Worm (Caenorhabditis elegans) whole organism, young adult: ENCODE data around the gene bath-39.

Experiments used
- B0019.2 ChIP-seq: fragments of 200-800 bp; sonication (Bioruptor generic); conservative IDR thresholded peaks from 2 replicates; pipeline ENCODE4 v1.3.6; 2022; ENCODE audit warnings: missing genetic modification reagents, missing genetic modification characterization, missing compliant biosample characterization
- B0035.1 ChIP-seq: sonication (generic microtip); optimal IDR thresholded peaks from 2 replicates; lab custom pipeline; 2016; ENCODE audit warnings: missing genetic modification characterization, mild to moderate bottlenecking, missing compliant biosample characterization, missing genotype, missing genetic modification reagents
- B0336.3 ChIP-seq: fragments of 200-800 bp; sonication (Bioruptor generic); IDR thresholded peaks from 2 replicates; pipeline ENCODE4 v1.3.6; 2022; ENCODE audit warnings: missing genetic modification characterization, missing compliant biosample characterization
- C06A6.2 ChIP-seq: fragments of 200-800 bp; sonication (Bioruptor generic); conservative IDR thresholded peaks from 2 replicates; pipeline ENCODE4 v1.3.6; 2022; ENCODE audit warnings: missing genetic modification characterization, missing compliant biosample characterization
- C17E4.6 ChIP-seq: fragments of 200-800 bp; sonication (Bioruptor generic); IDR thresholded peaks from 2 replicates; pipeline ENCODE4 v1.3.6; 2022; ENCODE audit warnings: missing genetic modification reagents, missing genetic modification characterization, missing compliant biosample characterization
- D2030.7 ChIP-seq: fragments of 200-800 bp; sonication (Bioruptor generic); IDR thresholded peaks from 2 replicates; pipeline ENCODE4 v1.3.6; 2022; ENCODE audit warnings: missing genetic modification reagents, missing genetic modification characterization, missing compliant biosample characterization
- F22D6.2 ChIP-seq: sonication (generic microtip); optimal IDR thresholded peaks from 2 replicates; lab custom pipeline; 2016; ENCODE audit warnings: mild to moderate bottlenecking, missing genetic modification characterization, missing compliant biosample characterization
- F37B4.10 ChIP-seq: fragments of 200-800 bp; sonication (Bioruptor generic); IDR thresholded peaks from 2 replicates; pipeline ENCODE4 v1.3.6; 2022; ENCODE audit warnings: missing genetic modification characterization, missing compliant biosample characterization
- F39B2.1 ChIP-seq: fragments of 200-800 bp; sonication (Bioruptor generic); IDR thresholded peaks from 2 replicates; pipeline ENCODE4 v1.3.6; 2022; ENCODE audit warnings: missing genetic modification reagents, missing genetic modification characterization, missing compliant biosample characterization
- F57A8.1 ChIP-seq: fragments of 200-800 bp; sonication (Bioruptor generic); optimal IDR thresholded peaks from 2 replicates; lab custom pipeline; 2018; ENCODE audit warnings: mild to moderate bottlenecking, missing genetic modification characterization, moderate library complexity, missing compliant biosample characterization
- K11D2.4 ChIP-seq: fragments of 200-800 bp; sonication (Bioruptor generic); IDR thresholded peaks from 2 replicates; pipeline ENCODE4 v1.3.6; 2022; ENCODE audit warnings: missing genetic modification reagents, missing genetic modification characterization, missing compliant biosample characterization
- akir-1 ChIP-seq: fragments of 200-800 bp; sonication (Bioruptor generic); optimal IDR thresholded peaks from 2 replicates; lab custom pipeline; 2018; ENCODE audit warnings: mild to moderate bottlenecking, missing genetic modification characterization, moderate library complexity, missing compliant biosample characterization
- atf-7 ChIP-seq: sonication (generic microtip); optimal IDR thresholded peaks from 2 replicates; lab custom pipeline; 2017; ENCODE audit warnings: mild to moderate bottlenecking, missing genetic modification characterization, missing compliant biosample characterization
- athp-1 ChIP-seq: sonication (generic microtip); optimal IDR thresholded peaks from 2 replicates; lab custom pipeline; 2017; ENCODE audit warnings: mild to moderate bottlenecking, missing genetic modification characterization, missing compliant biosample characterization
- attf-3 ChIP-seq: fragments of 200-800 bp; sonication (Bioruptor generic); conservative IDR thresholded peaks from 2 replicates; pipeline ENCODE4 v1.3.6; 2022; ENCODE audit warnings: missing genetic modification reagents, missing genetic modification characterization, missing compliant biosample characterization
- attf-5 ChIP-seq: fragments of 200-800 bp; sonication (Bioruptor generic); optimal IDR thresholded peaks from 2 replicates; lab custom pipeline; 2018; ENCODE audit warnings: mild to moderate bottlenecking, missing genetic modification characterization, missing compliant biosample characterization
- attf-6 ChIP-seq: fragments of 200-800 bp; sonication (Bioruptor generic); IDR thresholded peaks from 2 replicates; pipeline ENCODE4 v1.3.6; 2022; ENCODE audit warnings: missing genetic modification reagents, missing genetic modification characterization, missing compliant biosample characterization
- ccch-3 ChIP-seq: fragments of 200-800 bp; sonication (Bioruptor generic); optimal IDR thresholded peaks from 2 replicates; lab custom pipeline; 2018; ENCODE audit warnings: mild to moderate bottlenecking, missing genetic modification characterization, missing compliant biosample characterization
- ceh-79 ChIP-seq: sonication (generic microtip); optimal IDR thresholded peaks from 2 replicates; lab custom pipeline; 2017; ENCODE audit warnings: mild to moderate bottlenecking, missing genetic modification characterization, missing compliant biosample characterization
- ceh-91 ChIP-seq: fragments of 200-800 bp; sonication (Bioruptor generic); IDR thresholded peaks from 2 replicates; pipeline ENCODE4 v1.3.6; 2022; ENCODE audit warnings: missing genetic modification reagents, missing genetic modification characterization, missing compliant biosample characterization
- chd-7 ChIP-seq: sonication (generic microtip); optimal IDR thresholded peaks from 2 replicates; lab custom pipeline; 2016; ENCODE audit warnings: mild to moderate bottlenecking, missing genetic modification characterization, moderate library complexity, missing compliant biosample characterization
- dpff-1 ChIP-seq: sonication (generic microtip); optimal IDR thresholded peaks from 2 replicates; lab custom pipeline; 2017; ENCODE audit warnings: mild to moderate bottlenecking, missing genetic modification characterization, missing compliant biosample characterization
- hmg-1.2 ChIP-seq: fragments of 200-800 bp; sonication (Bioruptor generic); IDR thresholded peaks from 2 replicates; pipeline ENCODE4 v1.3.6; 2022; ENCODE audit warnings: missing genetic modification reagents, missing genetic modification characterization, missing compliant biosample characterization
- hmg-20 ChIP-seq: fragments of 200-800 bp; sonication (Bioruptor generic); IDR thresholded peaks from 2 replicates; pipeline ENCODE4 v1.3.6; 2022; ENCODE audit warnings: missing genetic modification reagents, missing genetic modification characterization, missing compliant biosample characterization
- hrde-1 ChIP-seq: sonication (generic microtip); optimal IDR thresholded peaks from 2 replicates; lab custom pipeline; 2016; ENCODE audit warnings: missing genetic modification characterization, mild to moderate bottlenecking, missing compliant biosample characterization, moderate library complexity, missing genotype, missing genetic modification reagents, borderline replicate concordance
- hsf-1 ChIP-seq: fragments of 200-800 bp; sonication (Bioruptor generic); IDR thresholded peaks from 2 replicates; pipeline ENCODE4 v1.3.6; 2022; ENCODE audit warnings: missing genetic modification reagents, missing genetic modification characterization, missing compliant biosample characterization
- lag-1 ChIP-seq: fragments of 200-800 bp; sonication (Bioruptor generic); IDR thresholded peaks from 2 replicates; pipeline ENCODE4 v1.3.6; 2022; ENCODE audit warnings: missing genetic modification reagents, missing genetic modification characterization, missing compliant biosample characterization
- let-526 ChIP-seq: fragments of 200-800 bp; sonication (Bioruptor generic); IDR thresholded peaks from 2 replicates; pipeline ENCODE4 v1.3.6; 2022; ENCODE audit warnings: missing genetic modification reagents, missing genetic modification characterization, missing compliant biosample characterization
- let-607 ChIP-seq, 2 experiments: fragments of 200-800 bp in 1 of 2; sonication (Bioruptor generic) in 1 of 2; sonication (generic microtip) in 1 of 2; optimal IDR thresholded peaks; 2 replicates each; lab custom pipeline; 2016 to 2018; ENCODE audit warnings: mild to moderate bottlenecking in 2 of 2, missing compliant biosample characterization in 2 of 2, missing genetic modification characterization in 2 of 2, moderate library complexity in 2 of 2, missing genotype in 1 of 2
- lin-35 ChIP-seq, 3 experiments: fragments of 150-350 bp in 2 of 3; sonication (generic microtip) in 1 of 3; optimal IDR thresholded peaks; 2 replicates each; lab custom pipeline; 2014 to 2018; ENCODE audit warnings: missing biosample characterization in 3 of 3, missing genetic modification characterization in 3 of 3, missing genetic modification reagents in 3 of 3
- lin-54 ChIP-seq: fragments of 200-800 bp; sonication (Bioruptor generic); optimal IDR thresholded peaks from 2 replicates; lab custom pipeline; 2018; ENCODE audit warnings: mild to moderate bottlenecking, missing genetic modification characterization, missing compliant biosample characterization
- lsl-1 ChIP-seq: fragments of 200-800 bp; sonication (Bioruptor generic); optimal IDR thresholded peaks from 2 replicates; lab custom pipeline; 2018; ENCODE audit warnings: mild to moderate bottlenecking, missing genetic modification characterization, moderate library complexity, missing compliant biosample characterization
- lsy-27 ChIP-seq: sonication (generic microtip); optimal IDR thresholded peaks from 2 replicates; lab custom pipeline; 2017; ENCODE audit warnings: missing genetic modification characterization, mild to moderate bottlenecking, missing compliant biosample characterization, antibody characterized with exemption, missing genotype, borderline replicate concordance; ENCODE audit not compliant: insufficient read depth
- madf-10 ChIP-seq: sonication (generic microtip); optimal IDR thresholded peaks from 2 replicates; lab custom pipeline; 2016; ENCODE audit warnings: mild to moderate bottlenecking, missing genetic modification characterization, missing compliant biosample characterization
- madf-3 ChIP-seq: fragments of 200-800 bp; sonication (Bioruptor generic); IDR thresholded peaks from 2 replicates; pipeline ENCODE4 v1.3.6; 2022; ENCODE audit warnings: missing genetic modification reagents, missing genetic modification characterization, missing compliant biosample characterization
- nfya-1 ChIP-seq: sonication (generic microtip); optimal IDR thresholded peaks from 2 replicates; lab custom pipeline; 2017; ENCODE audit warnings: antibody characterized with exemption, missing compliant biosample characterization, missing genetic modification characterization, borderline replicate concordance; ENCODE audit not compliant: insufficient read depth
- nhr-27 ChIP-seq: fragments of 200-800 bp; sonication (Bioruptor generic); optimal IDR thresholded peaks from 2 replicates; lab custom pipeline; 2018; ENCODE audit warnings: mild to moderate bottlenecking, missing genetic modification characterization, moderate library complexity, missing compliant biosample characterization
- rcor-1 ChIP-seq: fragments of 200-800 bp; sonication (Bioruptor generic); IDR thresholded peaks from 2 replicates; pipeline ENCODE4 v1.3.6; 2022; ENCODE audit warnings: missing genetic modification reagents, missing genetic modification characterization, missing compliant biosample characterization
- rec-8 ChIP-seq, 2 experiments: sonication (generic microtip); optimal IDR thresholded peaks; 2 replicates each; lab custom pipeline; 2016; ENCODE audit warnings: mild to moderate bottlenecking in 2 of 2, missing genetic modification characterization in 2 of 2, missing genetic modification reagents in 2 of 2, missing genotype in 2 of 2, missing biosample characterization in 1 of 2, missing compliant biosample characterization in 1 of 2, moderate library complexity in 1 of 2
- sea-2 ChIP-seq: fragments of 200-800 bp; sonication (Bioruptor generic); IDR thresholded peaks from 2 replicates; pipeline ENCODE4 v1.3.6; 2022; ENCODE audit warnings: missing genetic modification characterization, missing compliant biosample characterization
- snpc-3.4 ChIP-seq: sonication (generic microtip); optimal IDR thresholded peaks from 2 replicates; lab custom pipeline; 2017; ENCODE audit warnings: missing genetic modification characterization, mild to moderate bottlenecking, missing compliant biosample characterization, antibody characterized with exemption, moderate library complexity, missing genotype, missing genetic modification reagents
- unc-130 ChIP-seq: sonication (generic microtip); optimal IDR thresholded peaks from 2 replicates; lab custom pipeline; 2016; ENCODE audit warnings: missing genetic modification reagents, missing genetic modification characterization, missing compliant biosample characterization
- xnd-1 ChIP-seq: sonication (generic microtip); optimal IDR thresholded peaks from 2 replicates; lab custom pipeline; 2016; ENCODE audit warnings: missing genotype, missing genetic modification reagents, missing genetic modification characterization, missing compliant biosample characterization
- zim-3 ChIP-seq: sonication (generic microtip); optimal IDR thresholded peaks from 2 replicates; lab custom pipeline; 2017; ENCODE audit warnings: mild to moderate bottlenecking, missing genetic modification characterization, moderate library complexity, missing compliant biosample characterization
- ztf-18 ChIP-seq: sonication (generic microtip); optimal IDR thresholded peaks from 2 replicates; lab custom pipeline; 2016; ENCODE audit warnings: missing genotype, mild to moderate bottlenecking, missing genetic modification characterization, missing compliant biosample characterization
- ztf-3 ChIP-seq: fragments of 200-800 bp; sonication (Bioruptor generic); optimal IDR thresholded peaks from 2 replicates; lab custom pipeline; 2018; ENCODE audit warnings: mild to moderate bottlenecking, missing genetic modification characterization, missing compliant biosample characterization

The bath-39 gene

ce11 chrV:13468190-13468765 lies 9.0 kb downstream of the bath-39 start, which contains the start of the genes F25H9.6 and F25H9.7 (continued):
- TF ChIP-seq lag-1 (GFP tag; lab: Robert Waterston, UW) (no peak), F39B2.1 (GFP tag; lab: Robert Waterston, UW) (0 out of 2 replicates have a peak, but pooled peaks have one; percentile 45), rcor-1 (GFP tag; lab: Robert Waterston, UW) (peak; percentile 73), zim-3 (tag; lab: Kevin White, UChicago) (peak; percentile 90), akir-1 (GFP tag; lab: Kevin White, UChicago) (peak; percentile 91), F22D6.2 (tag; lab: Kevin White, UChicago) (peak; percentile 76), ceh-79 (tag; lab: Kevin White, UChicago) (peak; percentile 49), K11D2.4 (GFP tag; lab: Robert Waterston, UW) (peak; percentile 79), athp-1 (tag; lab: Kevin White, UChicago) (peak; percentile 79), unc-130 (GFP tag; lab: Kevin White, UChicago) (peak; percentile 96), nfya-1 (tag; lab: Kevin White, UChicago) (no peak), madf-10 (tag; lab: Kevin White, UChicago) (peak; percentile 74), chd-7 (tag; lab: Kevin White, UChicago) (peak; percentile 83), D2030.7 (GFP tag; lab: Robert Waterston, UW) (peak; percentile 77), madf-3 (GFP tag; lab: Robert Waterston, UW) (no peak; the same call in 1 of the 2 replicates), hmg-20 (GFP tag; lab: Robert Waterston, UW) (peak; percentile 82), F57A8.1 (no peak), sea-2 (peak; percentile 47; the same call in 1 of the 2 replicates), nhr-27 (tag; lab: Kevin White, UChicago) (peak; percentile 46), lsl-1 (GFP tag; lab: Kevin White, UChicago) (peak; percentile 52), F37B4.10 (no peak), xnd-1 (peak; percentile 44), lin-35 (GFP tag; optimal IDR thresholded peaks at IDR 0.05; lab: Kevin White, UChicago) (peak in 1 of 3 experiments; percentile 64), attf-3 (GFP tag; lab: Robert Waterston, UW) (peak; percentile 78), snpc-3.4 (tag; lab: Kevin White, UChicago) (peak; percentile 51), B0035.1 (tag; lab: Kevin White, UChicago) (peak; percentile 42), ztf-3 (GFP tag; lab: Kevin White, UChicago) (no peak), B0019.2 (GFP tag; lab: Robert Waterston, UW) (no peak), C06A6.2 (GFP tag; lab: Robert Waterston, UW) (no peak), let-526 (peak; percentile 77), ztf-18 (tag; lab: Kevin White, UChicago) (peak; percentile 12), attf-6 (peak; percentile 66), ccch-3 (GFP tag; lab: Kevin White, UChicago) (peak; percentile 99), hmg-1.2 (GFP tag; lab: Robert Waterston, UW) (0 out of 2 replicates have a peak, but pooled peaks have one; percentile 29), B0336.3 (GFP tag; lab: Robert Waterston, UW) (peak; percentile 57; the same call in 1 of the 2 replicates), rec-8 (tag; optimal IDR thresholded peaks at IDR 0.05; lab: Kevin White, UChicago) (peak; percentile 31 to 92), ceh-91 (GFP tag; lab: Robert Waterston, UW) (peak; percentile 51; the same call in 1 of the 2 replicates), lin-54 (GFP tag; lab: Kevin White, UChicago) (peak; percentile 65), let-607 (tag; optimal IDR thresholded peaks at IDR 0.05; lab: Kevin White, UChicago) (peak in 1 of 2 experiments; percentile 71), dpff-1 (tag; lab: Kevin White, UChicago) (no peak), lsy-27 (tag; lab: Kevin White, UChicago) (no peak), C17E4.6 (GFP tag; lab: Robert Waterston, UW) (peak; percentile 24; the same call in 1 of the 2 replicates), attf-5 (GFP tag; lab: Kevin White, UChicago) (no peak), hsf-1 (GFP tag; lab: Robert Waterston, UW) (peak; percentile 60; the same call in 1 of the 2 replicates), hrde-1 (peak; percentile 76), atf-7 (peak; percentile 44)
